Worm (Caenorhabditis elegans): Measurements from ENCODE around the gene R10H10.3.

DNA sequence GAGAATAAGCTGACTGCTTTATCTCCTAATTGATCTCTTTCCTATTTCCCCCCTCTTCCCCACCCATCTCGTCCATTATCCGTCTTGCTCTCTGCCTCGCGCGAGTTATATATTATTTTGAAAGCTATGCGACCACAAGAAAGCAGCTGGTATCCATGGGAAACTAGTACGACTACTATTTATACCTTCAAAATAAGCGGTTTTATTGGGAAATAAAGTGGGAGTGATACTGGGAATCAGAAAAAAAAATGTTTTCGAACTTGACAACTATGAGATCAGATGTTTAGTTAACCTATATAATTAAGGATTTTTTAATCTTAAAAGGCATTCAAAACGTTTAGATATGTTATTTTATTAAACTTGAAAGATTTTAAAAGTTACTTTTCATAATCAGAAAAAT lies 48.6 kb upstream of the R10H10.3 start:
- TF ChIP-seq ceh-6 (GFP tag; optimal IDR thresholded peaks at IDR 0.05), result no peak
- TF ChIP-seq syd-9 (tag; optimal IDR thresholded peaks at IDR 0.05), result no peak
- TF ChIP-seq ztf-16 (tag; optimal IDR thresholded peaks at IDR 0.05), result no peak
- no peak for TF ChIP-seq K09A11.1 (tag; optimal IDR thresholded peaks at IDR 0.05; ENCODE audit: insufficient read depth)
- TF ChIP-seq ama-1 (optimal IDR thresholded peaks at IDR 0.05), result no peak
- no peak for TF ChIP-seq fkh-10 (GFP tag; optimal IDR thresholded peaks at IDR 0.05)
